Worm (Caenorhabditis elegans): Measurements from ENCODE around the gene W08F4.3.

ce11 chrII:624443-624842, 44.0 kb downstream of the W08F4.3 start, which contains the start of gene T04B8.5:
- no peak for TF ChIP-seq ztf-11 (tag; optimal IDR thresholded peaks at IDR 0.05)
- no peak for TF ChIP-seq lin-13 (tag; optimal IDR thresholded peaks at IDR 0.05)
- no peak for TF ChIP-seq pha-4 (tag; optimal IDR thresholded peaks at IDR 0.05)
- TF ChIP-seq unc-62 (GFP tag; optimal IDR thresholded peaks at IDR 0.05), result no peak
- TF ChIP-seq ham-2 (GFP tag; optimal IDR thresholded peaks at IDR 0.05), result no peak
- TF ChIP-seq lsy-2 (tag; optimal IDR thresholded peaks at IDR 0.05), result no peak
- TF ChIP-seq unc-39 (tag; optimal IDR thresholded peaks at IDR 0.05), result no peak
- TF ChIP-seq tbx-8 (GFP tag; optimal IDR thresholded peaks at IDR 0.05), result no peak
- no peak for TF ChIP-seq snpc-4 (tag; optimal IDR thresholded peaks at IDR 0.05)
- no peak for TF ChIP-seq nhr-28 (tag; optimal IDR thresholded peaks at IDR 0.05)
- no peak for TF ChIP-seq flh-1 (GFP tag; optimal IDR thresholded peaks at IDR 0.05)
- no peak for TF ChIP-seq mab-5 (tag; optimal IDR thresholded peaks at IDR 0.05)
- no peak for TF ChIP-seq nhr-12 (tag; optimal IDR thresholded peaks at IDR 0.05)
- no peak for TF ChIP-seq ces-1 (GFP tag; optimal IDR thresholded peaks at IDR 0.05)

All from whole organism, mixed stage, embryonic.